Fruit fly (Drosophila melanogaster): ENCODE measurements around the gene CG42354.

The CG42354 gene

dm6 chrX:16085865-16086592, 18.7 kb downstream of the CG42354 start (continued):
- TF ChIP-seq her (GFP tag; optimal IDR thresholded peaks at IDR 0.05) (no peak), CG17912 (GFP tag; optimal IDR thresholded peaks at IDR 0.05) (no peak), zfh2 (GFP tag; optimal IDR thresholded peaks at IDR 0.05) (no peak), Rx (GFP tag; IDR thresholded peaks at IDR 0.05) (no peak), D19B (GFP tag; optimal IDR thresholded peaks at IDR 0.05) (no peak), gcm2 (GFP tag; optimal IDR thresholded peaks at IDR 0.05) (no peak), Tbp (GFP tag; optimal IDR thresholded peaks at IDR 0.05) (no peak), disco-r (GFP tag; optimal IDR thresholded peaks at IDR 0.05) (peak; percentile 46), B-H2 (GFP tag; optimal IDR thresholded peaks at IDR 0.05) (no peak), lmd (GFP tag; IDR thresholded peaks at IDR 0.05) (no peak), Vsx1 (GFP tag; optimal IDR thresholded peaks at IDR 0.05) (no peak), Blimp-1 (GFP tag; optimal IDR thresholded peaks at IDR 0.05) (peak; percentile 36), Myb (GFP tag; optimal IDR thresholded peaks at IDR 0.05) (no peak), CG7271 (tag; optimal IDR thresholded peaks at IDR 0.05) (no peak), chinmo (GFP tag; IDR thresholded peaks at IDR 0.05; ENCODE audit: partially characterized antibody) (no peak), CG4282 (GFP tag; optimal IDR thresholded peaks at IDR 0.05) (no peak), CG12391 (tag; optimal IDR thresholded peaks at IDR 0.05) (peak; percentile 41), Deaf1 (tag; optimal IDR thresholded peaks at IDR 0.05) (peak; percentile 90), fd96Cb (tag; optimal IDR thresholded peaks at IDR 0.05) (peak; percentile 10), lbe (GFP tag; optimal IDR thresholded peaks at IDR 0.05) (no peak), Lhr (GFP tag; optimal IDR thresholded peaks at IDR 0.05) (no peak), nerfin-1 (tag; optimal IDR thresholded peaks at IDR 0.05) (no peak), nmo (GFP tag; optimal IDR thresholded peaks at IDR 0.05) (no peak), CG17612 (GFP tag; IDR thresholded peaks at IDR 0.05) (no peak), BtbVII (GFP tag; optimal IDR thresholded peaks at IDR 0.05) (no peak), crp (GFP tag; optimal IDR thresholded peaks at IDR 0.05) (no peak), CG14441 (GFP tag; IDR thresholded peaks at IDR 0.05) (no peak), CG1647 (GFP tag; optimal IDR thresholded peaks at IDR 0.05) (no peak), Med (GFP tag) (peak; percentile 75), CG13775 (GFP tag; optimal IDR thresholded peaks at IDR 0.05) (no peak), salm (tag; optimal IDR thresholded peaks at IDR 0.05) (no peak), ewg (GFP tag; optimal IDR thresholded peaks at IDR 0.05) (peak; percentile 49), nom (GFP tag; optimal IDR thresholded peaks at IDR 0.05) (no peak), CG11504 (tag; optimal IDR thresholded peaks at IDR 0.05) (no peak), CG10959 (GFP tag; IDR thresholded peaks at IDR 0.05) (no peak), ttk (GFP tag; IDR thresholded peaks at IDR 0.05) (no peak), CG7556 (GFP tag; optimal IDR thresholded peaks at IDR 0.05) (peak; percentile 62), Side (GFP tag; optimal IDR thresholded peaks at IDR 0.05) (no peak), stc (GFP tag; IDR thresholded peaks at IDR 0.05) (no peak), hkb (optimal IDR thresholded peaks at IDR 0.05) (no peak), hkb (GFP tag; IDR thresholded peaks at IDR 0.05) (peak; percentile 53; the same call in 1 of the 2 replicates), CG14014 (GFP tag; IDR thresholded peaks at IDR 0.05) (no peak), Ptx1 (GFP tag; IDR thresholded peaks at IDR 0.05) (no peak), CG17802 (tag; optimal IDR thresholded peaks at IDR 0.05) (no peak), CG7839 (tag; optimal IDR thresholded peaks at IDR 0.05) (peak; percentile 8), gce (GFP tag; IDR thresholded peaks at IDR 0.05) (no peak), Optix (GFP tag; IDR thresholded peaks at IDR 0.05) (no peak), tna (GFP tag; IDR thresholded peaks at IDR 0.05; ENCODE audit: partially characterized antibody) (no peak), Six4 (GFP tag; optimal IDR thresholded peaks at IDR 0.05) (no peak), CG14860 (GFP tag; IDR thresholded peaks at IDR 0.05; ENCODE audit: partially characterized antibody) (no peak)
